Worm (Caenorhabditis elegans) whole organism, L2 larva: ENCODE data around the gene C46F11.5.

Experiments used
- C34F6.9 ChIP-seq: fragments of 150-350 bp; optimal IDR thresholded peaks from 2 replicates; lab custom pipeline; 2014; ENCODE audit warnings: missing biosample characterization, missing genetic modification characterization
- F13H6.1 ChIP-seq: sonication (generic microtip); optimal IDR thresholded peaks from 2 replicates; lab custom pipeline; 2016; ENCODE audit warnings: missing genetic modification characterization, missing compliant biosample characterization
- R02D3.7 ChIP-seq: fragments of 150-350 bp; optimal IDR thresholded peaks from 2 replicates; lab custom pipeline; 2014; ENCODE audit warnings: missing biosample characterization, missing genetic modification characterization
- ZK546.5 ChIP-seq: sonication (generic microtip); optimal IDR thresholded peaks from 2 replicates; lab custom pipeline; 2017; ENCODE audit warnings: missing biosample characterization, missing genetic modification characterization
- alr-1 ChIP-seq: fragments of 150-350 bp; optimal IDR thresholded peaks from 2 replicates; lab custom pipeline; 2014; ENCODE audit warnings: missing biosample characterization, missing genetic modification characterization
- aly-2 ChIP-seq: fragments of 150-350 bp; optimal IDR thresholded peaks from 2 replicates; lab custom pipeline; 2014; ENCODE audit warnings: missing biosample characterization, missing genetic modification characterization
- blmp-1 ChIP-seq: sonication (generic microtip); optimal IDR thresholded peaks from 2 replicates; lab custom pipeline; 2017; ENCODE audit warnings: missing genetic modification characterization, mild to moderate bottlenecking, missing compliant biosample characterization, antibody characterized with exemption, moderate library complexity; ENCODE audit not compliant: insufficient read depth
- ceh-16 ChIP-seq: fragments of 150-350 bp; optimal IDR thresholded peaks from 2 replicates; lab custom pipeline; 2014; ENCODE audit warnings: missing biosample characterization, missing genetic modification characterization
- ceh-82 ChIP-seq: fragments of 150-350 bp; optimal IDR thresholded peaks from 2 replicates; lab custom pipeline; 2014; ENCODE audit warnings: missing biosample characterization, missing genetic modification characterization
- crh-2 ChIP-seq: sonication (generic microtip); optimal IDR thresholded peaks from 2 replicates; lab custom pipeline; 2017; ENCODE audit warnings: missing biosample characterization, missing genetic modification characterization
- gmeb-1 ChIP-seq: fragments of 150-350 bp; optimal IDR thresholded peaks from 2 replicates; lab custom pipeline; 2014; ENCODE audit warnings: missing biosample characterization, missing genetic modification characterization
- lsy-2 ChIP-seq, 2 experiments: fragments of 150-350 bp in 1 of 2; sonication (generic microtip) in 1 of 2; optimal IDR thresholded peaks; 2 replicates each; lab custom pipeline; 2014 to 2017; ENCODE audit warnings: missing biosample characterization in 2 of 2, missing genetic modification characterization in 2 of 2
- mab-5 ChIP-seq: fragments of 150-350 bp; optimal IDR thresholded peaks from 2 replicates; lab custom pipeline; 2014; ENCODE audit warnings: missing biosample characterization, missing genetic modification characterization
- mbf-1 ChIP-seq: sonication (generic microtip); optimal IDR thresholded peaks from 2 replicates; lab custom pipeline; 2017; ENCODE audit warnings: missing biosample characterization, missing genetic modification characterization
- mdl-1 ChIP-seq, 2 experiments: fragments of 150-350 bp in 1 of 2; sonication (generic microtip) in 1 of 2; optimal IDR thresholded peaks; 2 replicates each; lab custom pipeline; 2017; ENCODE audit warnings: missing biosample characterization in 2 of 2, missing genetic modification characterization in 2 of 2
- nhr-11 ChIP-seq: fragments of 150-350 bp; optimal IDR thresholded peaks from 2 replicates; lab custom pipeline; 2014; ENCODE audit warnings: missing biosample characterization, missing genetic modification characterization
- nhr-12 ChIP-seq: fragments of 150-350 bp; optimal IDR thresholded peaks from 2 replicates; lab custom pipeline; 2014; ENCODE audit warnings: missing biosample characterization, missing genetic modification characterization
- nhr-129 ChIP-seq: fragments of 150-350 bp; optimal IDR thresholded peaks from 2 replicates; lab custom pipeline; 2014; ENCODE audit warnings: missing biosample characterization, missing genetic modification characterization
- nhr-21 ChIP-seq: fragments of 150-350 bp; optimal IDR thresholded peaks from 2 replicates; lab custom pipeline; 2014; ENCODE audit warnings: missing biosample characterization, missing genetic modification characterization
- nhr-25 ChIP-seq: fragments of 150-350 bp; sonication (generic microtip); optimal IDR thresholded peaks from 3 replicates; lab custom pipeline; 2014; ENCODE audit warnings: missing biosample characterization, missing genetic modification characterization
- nhr-6 ChIP-seq: fragments of 150-350 bp; optimal IDR thresholded peaks from 2 replicates; lab custom pipeline; 2014; ENCODE audit warnings: missing biosample characterization, missing genetic modification characterization
- skn-1 ChIP-seq: sonication (generic microtip); optimal IDR thresholded peaks from 2 replicates; lab custom pipeline; 2017; ENCODE audit warnings: missing biosample characterization, missing genetic modification characterization
- sma-9 ChIP-seq, 2 experiments: fragments of 150-350 bp in 1 of 2; sonication (generic microtip) in 1 of 2; optimal IDR thresholded peaks; 2 replicates each; lab custom pipeline; 2014 to 2016; ENCODE audit warnings: missing genetic modification characterization in 2 of 2, mild to moderate bottlenecking in 1 of 2, missing biosample characterization in 1 of 2, missing compliant biosample characterization in 1 of 2, missing genetic modification reagents in 1 of 2, moderate library complexity in 1 of 2
- snpc-4 ChIP-seq: fragments of 150-350 bp; optimal IDR thresholded peaks from 2 replicates; lab custom pipeline; 2014; ENCODE audit warnings: missing biosample characterization, missing genetic modification characterization
- unc-39 ChIP-seq: fragments of 150-350 bp; optimal IDR thresholded peaks from 2 replicates; lab custom pipeline; 2014; ENCODE audit warnings: missing biosample characterization, missing genetic modification characterization
- unc-55 ChIP-seq: fragments of 150-350 bp; sonication (generic microtip); optimal IDR thresholded peaks from 3 replicates; lab custom pipeline; 2014; ENCODE audit warnings: missing biosample characterization, missing genetic modification reagents, missing genetic modification characterization
- ztf-1 ChIP-seq: fragments of 200-800 bp; sonication (Bioruptor generic); conservative IDR thresholded peaks from 2 replicates; pipeline ENCODE4 v1.3.6; 2022; ENCODE audit warnings: missing genetic modification characterization, missing compliant biosample characterization
- ztf-11 ChIP-seq: sonication (generic microtip); optimal IDR thresholded peaks from 2 replicates; lab custom pipeline; 2017; ENCODE audit warnings: missing biosample characterization, missing genetic modification characterization

The C46F11.5 gene

DNA sequence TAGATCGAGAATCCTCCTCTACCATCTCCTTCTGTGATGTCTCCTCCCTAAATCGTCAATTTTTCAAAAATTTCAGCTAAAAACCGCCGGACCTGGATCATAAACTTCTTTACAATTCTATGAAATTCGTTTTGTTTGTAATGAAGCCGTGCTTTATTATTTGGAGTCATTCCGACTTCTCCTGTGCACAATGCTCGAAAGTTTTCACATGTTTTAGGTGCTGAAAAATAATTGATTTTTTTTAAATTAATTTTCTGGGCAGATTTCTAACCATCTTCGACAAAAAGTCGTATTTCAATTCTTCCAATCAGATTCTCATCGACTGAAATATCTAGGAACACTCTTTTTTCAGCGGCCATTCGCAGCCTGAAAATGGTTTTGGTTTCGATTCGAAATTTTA lies 41.9 kb upstream of the C46F11.5 start, which contains the start of gene cyn-9:
Gene cyn-9 (minus strand): TSS at position 366 of the 400 bp plus-strand sequence.
- TF ChIP-seq ZK546.5 (tag; lab: Kevin White, UChicago) (no peak), nhr-21 (tag; lab: Kevin White, UChicago) (peak; percentile 11), mdl-1 (tag; optimal IDR thresholded peaks at IDR 0.05; lab: Kevin White, UChicago) (no peak), alr-1 (tag; lab: Kevin White, UChicago) (no peak), mbf-1 (tag; lab: Kevin White, UChicago) (no peak)

DNA sequence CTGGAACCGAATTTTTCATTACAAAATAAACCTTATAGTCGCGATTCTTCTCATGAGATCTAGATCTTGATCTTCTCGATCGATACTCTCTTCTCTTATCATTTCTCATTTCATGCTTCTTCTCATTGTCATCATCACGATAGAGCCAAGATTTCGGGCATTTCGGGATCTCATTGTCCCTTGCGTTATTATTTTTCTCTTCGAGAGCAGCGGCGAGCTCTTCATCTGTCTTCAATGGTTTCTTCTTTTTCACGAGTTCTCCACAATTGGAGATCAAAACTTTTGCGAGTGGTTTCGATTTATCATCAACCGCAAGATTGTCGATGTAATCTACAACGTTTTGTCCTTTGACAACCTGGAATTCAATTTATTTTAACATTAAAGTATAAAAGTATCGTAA lies 41.0 kb upstream of the C46F11.5 start:
- TF ChIP-seq R02D3.7 (tag; lab: Kevin White, UChicago), result no peak
- TF ChIP-seq ceh-82 (tag; lab: Kevin White, UChicago), result no peak
- TF ChIP-seq skn-1, result no peak
- TF ChIP-seq ztf-1 (GFP tag; lab: Robert Waterston, UW), result no peak
- no peak for TF ChIP-seq ceh-16 (tag; lab: Kevin White, UChicago)

DNA sequence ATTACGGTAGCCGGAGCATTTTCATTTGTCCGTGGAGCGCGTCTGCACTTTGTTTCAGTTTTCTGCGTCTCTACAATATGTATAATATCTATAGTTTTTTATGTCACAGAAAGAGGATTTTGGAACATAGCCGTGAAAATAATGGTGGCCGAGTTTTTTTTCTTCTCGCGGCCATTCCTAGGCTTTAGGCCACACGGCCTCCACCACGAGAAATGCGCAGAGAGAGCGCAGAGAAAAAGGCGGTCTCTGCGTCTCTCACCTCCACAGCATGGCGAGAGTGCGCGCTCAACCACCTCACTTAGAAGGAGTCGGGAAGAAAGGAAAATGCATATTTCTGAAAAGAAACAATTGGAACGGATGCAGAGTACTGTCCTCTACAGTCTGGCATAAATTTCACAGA lies 38.0 kb upstream of the C46F11.5 start:
- TF ChIP-seq unc-55 (GFP tag; lab: Kevin White, UChicago) (peak; percentile 15), lsy-2 (tag; optimal IDR thresholded peaks at IDR 0.05; lab: Kevin White, UChicago) (peak; percentile 19 to 24)

DNA sequence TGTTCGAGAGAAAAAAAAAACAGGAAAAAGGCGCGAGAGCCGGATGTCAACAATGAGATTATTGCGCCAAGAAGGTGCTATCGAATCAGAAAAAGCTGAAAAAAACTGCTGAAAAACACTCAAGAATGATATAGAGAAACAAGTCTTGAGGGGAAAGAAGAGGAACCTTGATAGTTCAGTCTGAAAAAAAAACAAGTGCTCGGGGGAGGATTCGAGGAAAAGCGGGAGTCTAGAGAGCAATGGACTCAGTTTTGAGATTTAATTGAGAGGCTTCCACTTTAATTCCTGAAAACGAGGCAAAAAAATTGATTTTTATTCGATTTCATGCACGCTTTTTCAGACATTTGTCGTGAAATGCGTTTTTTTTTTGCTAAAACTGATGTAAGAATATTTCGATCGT lies 37.2 kb upstream of the C46F11.5 start, which contains the start of gene npr-15:
Gene npr-15 (minus strand): TSS at position 101 of the 400 bp plus-strand sequence.
- no peak for TF ChIP-seq F13H6.1
- no peak for TF ChIP-seq mab-5 (tag; lab: Kevin White, UChicago)
- TF ChIP-seq nhr-21 (tag; lab: Kevin White, UChicago), result no peak
- no peak for TF ChIP-seq sma-9 (GFP tag; optimal IDR thresholded peaks at IDR 0.05; lab: Kevin White, UChicago)
- TF ChIP-seq sma-9 (tag; optimal IDR thresholded peaks at IDR 0.05; lab: Kevin White, UChicago), result no peak
- no peak for TF ChIP-seq nhr-25
- TF ChIP-seq gmeb-1 (tag; lab: Kevin White, UChicago), result no peak
- no peak for TF ChIP-seq ZK546.5 (tag; lab: Kevin White, UChicago)
- TF ChIP-seq nhr-129 (tag; lab: Kevin White, UChicago), result no peak
- no peak for TF ChIP-seq skn-1
- no peak for TF ChIP-seq nhr-12 (tag; lab: Kevin White, UChicago)
- TF ChIP-seq ceh-82 (tag; lab: Kevin White, UChicago), result no peak
- no peak for TF ChIP-seq aly-2 (tag; lab: Kevin White, UChicago)

DNA sequence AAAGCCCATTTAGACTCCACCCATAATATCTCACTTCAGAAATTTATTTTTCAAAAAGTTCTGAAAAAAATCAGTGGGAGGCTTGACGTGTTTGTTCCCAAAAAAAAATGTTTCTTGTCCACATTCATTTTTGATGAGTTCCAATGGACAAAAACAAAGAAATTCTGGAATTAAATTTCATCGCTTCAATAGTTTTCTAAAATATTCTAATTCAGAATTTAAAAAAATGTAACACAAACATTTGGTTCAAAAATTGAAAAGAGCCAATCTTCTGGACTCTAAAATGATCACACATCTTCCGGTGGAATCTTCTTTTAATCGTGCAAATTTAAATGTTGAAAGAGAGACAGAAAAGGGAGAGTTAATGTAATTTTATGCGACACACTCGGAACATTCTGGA lies 35.1 kb upstream of the C46F11.5 start:
- TF ChIP-seq nhr-6 (tag; lab: Kevin White, UChicago) (no peak), C34F6.9 (tag; lab: Kevin White, UChicago) (peak; percentile 24), ztf-11 (tag; lab: Kevin White, UChicago) (no peak)
- TF ChIP-seq, all 48 proteins: peak for 1

DNA sequence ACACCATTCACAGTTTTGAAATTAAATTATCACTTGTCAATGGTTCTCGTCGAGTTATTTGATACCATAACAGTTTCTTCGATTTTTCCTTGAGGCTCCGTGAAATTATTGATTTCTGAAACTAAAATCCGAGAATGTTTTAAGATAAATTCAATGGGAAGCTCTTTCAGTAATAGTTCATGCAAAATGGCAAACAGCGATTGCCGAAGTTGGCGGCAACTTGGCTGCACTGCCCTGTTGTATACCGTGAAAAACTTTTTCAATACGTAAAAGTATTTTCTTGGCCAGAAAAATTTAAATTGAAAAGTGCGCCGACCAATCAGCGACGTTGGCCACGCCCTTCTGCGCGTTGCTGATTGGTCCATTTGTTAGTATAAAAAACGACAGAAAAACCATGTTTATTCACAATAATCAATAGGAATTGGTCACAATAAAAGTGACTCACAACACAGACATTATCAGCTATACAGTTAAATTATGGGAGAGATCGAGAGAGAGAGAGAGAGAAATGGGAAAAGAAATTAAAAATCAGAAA lies 25.5 kb upstream of the C46F11.5 start:
- TF ChIP-seq gmeb-1 (tag; lab: Kevin White, UChicago) (no peak), nhr-25 (no peak), nhr-11 (tag; lab: Kevin White, UChicago) (no peak), skn-1 (no peak), R02D3.7 (tag; lab: Kevin White, UChicago) (no peak), crh-2 (tag; lab: Kevin White, UChicago) (no peak), ZK546.5 (tag; lab: Kevin White, UChicago) (no peak), unc-39 (no peak), lsy-2 (tag; optimal IDR thresholded peaks at IDR 0.05; lab: Kevin White, UChicago) (no peak), snpc-4 (tag; lab: Kevin White, UChicago) (no peak)

DNA sequence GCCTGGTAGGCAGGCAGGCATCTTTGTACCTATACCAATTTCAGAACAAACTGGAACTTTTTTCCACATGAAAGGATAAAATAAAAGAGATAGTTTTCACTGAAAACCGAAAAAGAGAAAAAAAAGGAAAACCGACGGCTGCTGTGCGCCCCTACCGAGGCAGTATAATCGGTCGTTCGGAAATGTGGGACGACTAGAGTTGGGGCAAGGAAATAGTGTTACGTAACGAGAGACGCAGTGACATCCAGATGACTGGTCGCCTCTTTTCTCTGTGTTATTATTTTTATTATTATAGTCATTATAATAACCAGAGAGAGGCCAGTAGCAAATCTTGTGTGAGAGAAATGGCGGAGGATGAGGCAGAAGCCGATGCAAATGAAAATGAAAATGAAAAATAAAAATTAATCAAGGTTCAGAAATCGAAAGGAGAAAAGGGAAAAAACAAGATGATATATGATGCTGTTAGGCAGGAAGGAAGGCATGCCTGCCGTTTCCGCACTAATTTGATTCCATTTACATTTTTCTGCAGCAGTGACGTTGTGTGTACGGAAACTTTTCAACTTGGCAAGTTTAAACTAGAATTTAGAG lies 24.0 kb upstream of the C46F11.5 start:
- TF ChIP-seq aly-2 (tag; lab: Kevin White, UChicago), result no peak
- TF ChIP-seq sma-9 (GFP tag; optimal IDR thresholded peaks at IDR 0.05; lab: Kevin White, UChicago), result peak; percentile 21
- no peak for TF ChIP-seq sma-9 (tag; optimal IDR thresholded peaks at IDR 0.05; lab: Kevin White, UChicago)
- TF ChIP-seq blmp-1 (tag; lab: Kevin White, UChicago), result peak; percentile 20
- TF ChIP-seq nhr-25, result peak; percentile 6
